Worm (Caenorhabditis elegans): ENCODE data around the gene C31B8.16.

DNA sequence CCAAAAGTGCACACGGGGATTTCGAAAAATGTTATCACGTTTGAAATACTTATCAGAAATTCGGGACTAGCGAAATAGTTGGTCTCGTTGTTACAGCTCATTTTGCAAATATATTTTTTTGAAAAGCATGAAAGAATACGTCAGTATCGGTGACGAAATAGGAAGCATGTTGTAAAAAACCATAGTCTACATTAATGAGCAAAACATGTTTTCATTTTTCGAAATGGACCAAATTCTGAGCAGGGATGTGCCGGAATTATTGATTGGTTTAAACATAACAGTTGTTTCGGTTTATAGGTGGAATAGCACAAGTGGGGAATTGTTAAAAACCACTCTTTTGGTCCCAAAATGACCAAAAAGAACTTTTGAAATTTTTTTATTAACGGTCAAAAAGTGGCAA is 4.2 kb downstream of the C31B8.16 start, which contains the start of gene srh-247:
- TF ChIP-seq ztf-4 (tag; optimal IDR thresholded peaks at IDR 0.05) (no peak), pqm-1 (tag; optimal IDR thresholded peaks at IDR 0.05) (no peak), nhr-28 (tag; optimal IDR thresholded peaks at IDR 0.05) (no peak), fos-1 (tag; optimal IDR thresholded peaks at IDR 0.05) (no peak), mdl-1 (tag; optimal IDR thresholded peaks at IDR 0.05) (no peak), efl-3 (GFP tag; optimal IDR thresholded peaks at IDR 0.05) (no peak)
